Worm (Caenorhabditis elegans) whole organism, midembryonic: ENCODE results near the gene let-70.

Experiments used
- T22C8.4 ChIP-seq: fragments of 200-800 bp; sonication (Bioruptor generic); IDR thresholded peaks from 2 replicates; pipeline ENCODE4 v1.3.6; 2022; ENCODE audit warnings: missing genetic modification characterization, missing compliant biosample characterization
- cog-1 ChIP-seq: sonication (generic microtip); optimal IDR thresholded peaks from 2 replicates; lab custom pipeline; 2016; ENCODE audit warnings: missing genetic modification characterization, missing compliant biosample characterization
- flt-1 ChIP-seq: fragments of 200-800 bp; sonication (Bioruptor generic); IDR thresholded peaks from 2 replicates; pipeline ENCODE4 v1.3.6; 2022; ENCODE audit warnings: missing genetic modification characterization, missing compliant biosample characterization
- klf-2 ChIP-seq: fragments of 200-800 bp; sonication (Bioruptor generic); conservative IDR thresholded peaks from 2 replicates; pipeline ENCODE4 v1.3.6; 2022; ENCODE audit warnings: missing genetic modification reagents, missing genetic modification characterization, missing compliant biosample characterization
- med-1 ChIP-seq: sonication (generic microtip); optimal IDR thresholded peaks from 2 replicates; lab custom pipeline; 2017; ENCODE audit warnings: missing genetic modification characterization, mild to moderate bottlenecking, missing compliant biosample characterization, antibody characterized with exemption, missing genetic modification reagents; ENCODE audit not compliant: insufficient read depth
- ref-1 ChIP-seq: fragments of 200-800 bp; sonication (Bioruptor generic); conservative IDR thresholded peaks from 2 replicates; pipeline ENCODE4 v1.3.6; 2022; ENCODE audit warnings: missing genetic modification reagents, missing genetic modification characterization, missing compliant biosample characterization
- tab-1 ChIP-seq: fragments of 200-800 bp; sonication (Bioruptor generic); IDR thresholded peaks from 2 replicates; pipeline ENCODE4 v1.3.6; 2022; ENCODE audit warnings: missing genetic modification characterization, missing compliant biosample characterization
- ztf-23 ChIP-seq: fragments of 200-800 bp; sonication (Bioruptor generic); IDR thresholded peaks from 2 replicates; pipeline ENCODE4 v1.3.6; 2022; ENCODE audit warnings: missing genetic modification reagents, missing genetic modification characterization, missing compliant biosample characterization
- ztf-29 ChIP-seq: fragments of 200-800 bp; sonication (Bioruptor generic); IDR thresholded peaks from 2 replicates; pipeline ENCODE4 v1.3.6; 2022; ENCODE audit warnings: missing genetic modification reagents, missing genetic modification characterization, missing compliant biosample characterization

let-70 gene

ce11 chrIV:11112641-11113040 is 30.6 kb upstream of the let-70 start, which contains the start of gene clc-9:
clc-9 (plus strand) TSS chrIV:11112941.
- no peak for TF ChIP-seq ref-1 (GFP tag; lab: Robert Waterston, UW)
- no peak for TF ChIP-seq ztf-23 (GFP tag; lab: Robert Waterston, UW)
- TF ChIP-seq med-1 (GFP tag; lab: Kevin White, UChicago): no peak
- no peak for TF ChIP-seq flt-1 (GFP tag; lab: Robert Waterston, UW)
- TF ChIP-seq klf-2 (GFP tag; lab: Robert Waterston, UW): no peak

DNA sequence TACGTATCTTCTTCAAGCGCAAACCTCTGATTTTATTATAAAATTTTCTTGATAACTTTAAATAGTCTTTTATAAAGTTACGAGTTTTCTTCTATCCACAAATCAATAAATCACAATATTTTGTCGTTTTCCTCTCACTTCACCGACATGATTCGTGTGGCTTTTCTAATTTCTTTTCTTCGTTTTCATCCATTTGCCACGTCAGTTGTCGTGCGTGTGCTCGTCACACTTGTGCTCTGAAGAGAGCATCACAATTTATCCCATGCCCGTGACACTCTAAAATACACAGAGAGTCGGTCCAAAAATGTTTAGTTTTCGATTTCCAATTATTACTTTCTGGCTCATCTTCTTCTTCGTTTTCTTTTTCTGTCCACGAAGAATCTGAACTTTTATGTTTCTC is 29.8 kb upstream of the let-70 start:
- no peak for TF ChIP-seq ztf-23 (GFP tag; lab: Robert Waterston, UW)
- TF ChIP-seq ztf-29 (GFP tag; lab: Robert Waterston, UW): no peak
- no peak for TF ChIP-seq ref-1 (GFP tag; lab: Robert Waterston, UW)
- no peak for TF ChIP-seq med-1 (GFP tag; lab: Kevin White, UChicago)
- no peak for TF ChIP-seq tab-1 (GFP tag; lab: Robert Waterston, UW)
- no peak for TF ChIP-seq flt-1 (GFP tag; lab: Robert Waterston, UW)
- no peak for TF ChIP-seq klf-2 (GFP tag; lab: Robert Waterston, UW)
- TF ChIP-seq T22C8.4: no peak
- no peak for TF ChIP-seq cog-1 (tag; lab: Kevin White, UChicago)

ce11 chrIV:11110995-11111619 is 29.1 kb upstream of the let-70 start, which contains the start of gene rps-5:
rps-5 (minus strand) TSS chrIV:11111045.
- TF ChIP-seq cog-1 (tag; lab: Kevin White, UChicago) (no peak), klf-2 (GFP tag; lab: Robert Waterston, UW) (no peak), ztf-29 (GFP tag; lab: Robert Waterston, UW) (no peak), T22C8.4 (no peak), ztf-23 (GFP tag; lab: Robert Waterston, UW) (no peak), flt-1 (GFP tag; lab: Robert Waterston, UW) (no peak), ref-1 (GFP tag; lab: Robert Waterston, UW) (no peak), tab-1 (GFP tag; lab: Robert Waterston, UW) (no peak), med-1 (GFP tag; lab: Kevin White, UChicago) (no peak)

ce11 chrIV:11109771-11110170 is 27.7 kb upstream of the let-70 start, which contains the start of gene pigk-1:
pigk-1 (minus strand) TSS chrIV:11110018.
- TF ChIP-seq med-1 (GFP tag; lab: Kevin White, UChicago) (no peak), ztf-29 (GFP tag; lab: Robert Waterston, UW) (no peak), ref-1 (GFP tag; lab: Robert Waterston, UW) (no peak), ztf-23 (GFP tag; lab: Robert Waterston, UW) (no peak), tab-1 (GFP tag; lab: Robert Waterston, UW) (no peak), klf-2 (GFP tag; lab: Robert Waterston, UW) (no peak), cog-1 (tag; lab: Kevin White, UChicago) (no peak), T22C8.4 (no peak), flt-1 (GFP tag; lab: Robert Waterston, UW) (no peak)

- TF ChIP-seq T22C8.4: no peak
- TF ChIP-seq ztf-29 (GFP tag; lab: Robert Waterston, UW): no peak
- TF ChIP-seq ztf-23 (GFP tag; lab: Robert Waterston, UW): no peak
- TF ChIP-seq ref-1 (GFP tag; lab: Robert Waterston, UW): no peak
- no peak for TF ChIP-seq tab-1 (GFP tag; lab: Robert Waterston, UW)
- TF ChIP-seq med-1 (GFP tag; lab: Kevin White, UChicago): no peak
- no peak for TF ChIP-seq cog-1 (tag; lab: Kevin White, UChicago)
- TF ChIP-seq klf-2 (GFP tag; lab: Robert Waterston, UW): no peak
- TF ChIP-seq flt-1 (GFP tag; lab: Robert Waterston, UW): no peak
Observed at ce11 chrIV:11105724-11106123, 23.7 kb upstream of the let-70 start, which contains the start of gene srlf-24. srlf-24 (minus strand) TSS chrIV:11105824.

DNA sequence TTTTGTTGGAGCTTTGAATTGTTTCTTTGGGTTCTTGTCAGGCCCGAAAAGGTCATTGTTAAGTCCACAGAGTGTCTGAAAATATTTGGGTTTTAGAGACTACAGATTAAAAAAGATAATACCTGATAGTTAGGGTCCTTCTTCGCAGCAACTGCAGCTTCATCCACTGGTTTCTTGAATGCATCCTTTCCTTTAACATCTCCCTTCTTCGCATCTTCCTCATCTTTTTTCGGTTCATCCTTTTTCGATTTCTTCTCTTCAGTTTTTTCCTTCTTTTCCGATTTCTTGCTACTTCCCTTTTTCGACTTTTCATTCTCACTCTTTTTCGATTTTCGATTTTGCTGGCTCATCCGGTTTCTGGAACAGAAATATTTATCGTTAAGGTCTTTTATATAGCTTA is 21.4 kb upstream of the let-70 start:
- TF ChIP-seq T22C8.4 (no peak), med-1 (GFP tag; lab: Kevin White, UChicago) (no peak), flt-1 (GFP tag; lab: Robert Waterston, UW) (no peak), ztf-23 (GFP tag; lab: Robert Waterston, UW) (no peak), cog-1 (tag; lab: Kevin White, UChicago) (no peak), tab-1 (GFP tag; lab: Robert Waterston, UW) (no peak), klf-2 (GFP tag; lab: Robert Waterston, UW) (no peak), ztf-29 (GFP tag; lab: Robert Waterston, UW) (no peak), ref-1 (GFP tag; lab: Robert Waterston, UW) (no peak)

DNA sequence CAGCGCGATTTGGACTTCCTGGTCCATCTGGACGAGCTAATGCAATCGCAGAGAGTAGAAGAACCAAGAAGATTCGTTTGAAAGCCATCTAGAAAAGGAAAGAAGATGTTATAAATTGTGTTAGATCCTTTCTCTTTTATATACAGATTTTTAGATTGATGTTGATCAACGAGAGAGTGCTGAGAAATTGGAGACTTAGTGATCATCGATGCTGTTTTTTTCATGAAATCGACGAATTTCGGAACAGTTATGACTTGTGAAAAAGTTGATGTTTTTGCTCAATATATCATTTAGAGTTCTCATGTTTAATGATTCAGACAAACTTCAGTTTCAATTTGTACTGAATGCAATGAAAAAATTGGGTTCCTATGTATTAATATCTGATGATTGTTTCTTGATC is 20.6 kb upstream of the let-70 start, which contains the start of gene srlf-17:
Gene srlf-17, minus strand, starts transcription at position 101 of the 400 bp plus-strand sequence.
- TF ChIP-seq T22C8.4: no peak
- TF ChIP-seq med-1 (GFP tag; lab: Kevin White, UChicago): no peak
- no peak for TF ChIP-seq ztf-29 (GFP tag; lab: Robert Waterston, UW)
- TF ChIP-seq tab-1 (GFP tag; lab: Robert Waterston, UW): no peak
- TF ChIP-seq cog-1 (tag; lab: Kevin White, UChicago): no peak
- no peak for TF ChIP-seq klf-2 (GFP tag; lab: Robert Waterston, UW)
- TF ChIP-seq flt-1 (GFP tag; lab: Robert Waterston, UW): no peak
- TF ChIP-seq ztf-23 (GFP tag; lab: Robert Waterston, UW): no peak
- no peak for TF ChIP-seq ref-1 (GFP tag; lab: Robert Waterston, UW)

DNA sequence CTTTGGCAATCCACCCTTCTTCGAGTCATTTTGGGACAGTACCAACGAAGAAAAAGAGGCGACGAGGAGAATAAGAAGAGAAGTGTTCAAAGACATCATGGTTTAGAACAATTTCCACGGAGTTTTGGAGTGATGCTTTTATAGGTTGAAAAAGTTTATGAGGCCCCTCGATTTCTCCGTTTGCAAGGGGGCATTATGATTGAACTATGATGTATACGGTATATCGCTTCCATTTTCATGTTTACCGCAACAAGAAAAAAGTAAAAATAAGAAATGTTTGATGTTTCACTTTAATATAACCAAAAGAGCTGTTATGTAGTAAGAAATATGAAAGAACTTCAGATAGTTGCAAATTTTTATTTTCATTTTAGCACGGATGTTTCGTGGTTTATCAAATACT is 19.3 kb upstream of the let-70 start, which contains the start of gene srlf-18:
Gene srlf-18, minus strand, starts transcription at position 101 of the 400 bp plus-strand sequence.
- TF ChIP-seq ztf-29 (GFP tag; lab: Robert Waterston, UW) (no peak), flt-1 (GFP tag; lab: Robert Waterston, UW) (no peak), tab-1 (GFP tag; lab: Robert Waterston, UW) (no peak), klf-2 (GFP tag; lab: Robert Waterston, UW) (no peak), cog-1 (tag; lab: Kevin White, UChicago) (no peak), ref-1 (GFP tag; lab: Robert Waterston, UW) (no peak), ztf-23 (GFP tag; lab: Robert Waterston, UW) (no peak), med-1 (GFP tag; lab: Kevin White, UChicago) (no peak), T22C8.4 (no peak)
